Fruit fly (Drosophila melanogaster) whole organism, embryonic: ENCODE results near the gene Nmdar2.
A peak's percentile ranks its signal among the peaks of the same experiment; 100 is the strongest.

ENCODE experiments used
- Atf-2 ChIP-seq: fragments of 200-800 bp; sonication (Bioruptor generic); optimal IDR thresholded peaks from 2 replicates; lab custom pipeline; 2016; ENCODE audit warnings: missing biosample characterization, missing genetic modification characterization
- Atf3 ChIP-seq: fragments of 200-800 bp; sonication (Bioruptor generic); optimal IDR thresholded peaks from 3 replicates; lab custom pipeline; 2016; ENCODE audit warnings: missing biosample characterization, missing genetic modification characterization
- B-H1 ChIP-seq: fragments of 200-800 bp; sonication (Bioruptor generic); IDR thresholded peaks from 3 replicates; pipeline ENCODE4 v1.3.6; 2022; ENCODE audit warnings: missing biosample characterization, missing genetic modification characterization
- Bdp1 ChIP-seq: fragments of 200-800 bp; sonication (Bioruptor generic); optimal IDR thresholded peaks from 3 replicates; lab custom pipeline; 2016; ENCODE audit warnings: missing biosample characterization, missing genetic modification characterization
- C15 ChIP-seq: fragments of 200-800 bp; sonication (Bioruptor generic); IDR thresholded peaks from 3 replicates; pipeline ENCODE4 v1.3.6; 2022; ENCODE audit warnings: missing biosample characterization, missing genetic modification characterization
- CG11247 ChIP-seq: fragments of 200-800 bp; sonication (Bioruptor generic); IDR thresholded peaks from 2 replicates; pipeline ENCODE4 v1.3.6; 2022; ENCODE audit warnings: missing biosample characterization, missing genetic modification characterization
- CG11723 ChIP-seq: fragments of 200-800 bp; sonication (Bioruptor generic); optimal IDR thresholded peaks from 2 replicates; lab custom pipeline; 2017; ENCODE audit warnings: missing biosample characterization, mild to moderate bottlenecking, missing genetic modification characterization
- CG12659 ChIP-seq: fragments of 200-800 bp; sonication (Bioruptor generic); optimal IDR thresholded peaks from 3 replicates; lab custom pipeline; 2017; ENCODE audit warnings: mild to moderate bottlenecking, missing biosample characterization, missing genetic modification reagents, missing genetic modification characterization
- CG14441 ChIP-seq: fragments of 200-800 bp; sonication (Bioruptor generic); IDR thresholded peaks from 2 replicates; pipeline ENCODE4 v1.3.6; 2022; ENCODE audit warnings: missing biosample characterization, missing genetic modification characterization
- CG17385 ChIP-seq: fragments of 200-800 bp; sonication (Bioruptor generic); optimal IDR thresholded peaks from 3 replicates; lab custom pipeline; 2018; ENCODE audit warnings: missing biosample characterization, mild to moderate bottlenecking, missing genetic modification characterization
- CG2129 ChIP-seq: fragments of 200-800 bp; sonication (Bioruptor generic); IDR thresholded peaks from 2 replicates; pipeline ENCODE4 v1.3.6; 2022; ENCODE audit warnings: missing biosample characterization, missing genetic modification characterization; ENCODE audit not compliant: partially characterized antibody
- CG2875 ChIP-seq: fragments of 200-800 bp; sonication (Bioruptor generic); optimal IDR thresholded peaks from 2 replicates; lab custom pipeline; 2017; ENCODE audit warnings: missing biosample characterization, mild to moderate bottlenecking, missing genetic modification characterization, missing genetic modification reagents
- CG31388 ChIP-seq: fragments of 200-800 bp; sonication (Bioruptor generic); optimal IDR thresholded peaks from 2 replicates; lab custom pipeline; 2016; ENCODE audit warnings: missing biosample characterization, missing genetic modification characterization
- CG31441 ChIP-seq: fragments of 200-800 bp; sonication (Bioruptor generic); IDR thresholded peaks from 2 replicates; pipeline ENCODE4 v1.3.6; 2022; ENCODE audit warnings: missing biosample characterization, missing genetic modification characterization
- CG3163 ChIP-seq: fragments of 200-800 bp; sonication (Bioruptor generic); optimal IDR thresholded peaks from 3 replicates; lab custom pipeline; 2016; ENCODE audit warnings: missing biosample characterization, missing genetic modification characterization
- CG42726 ChIP-seq: fragments of 200-800 bp; sonication (Bioruptor generic); IDR thresholded peaks from 2 replicates; pipeline ENCODE4 v1.3.6; 2022; ENCODE audit warnings: missing biosample characterization, missing genetic modification characterization; ENCODE audit not compliant: partially characterized antibody
- CG4404 ChIP-seq: fragments of 200-800 bp; sonication (Bioruptor generic); IDR thresholded peaks from 2 replicates; pipeline ENCODE4 v1.3.6; 2022; ENCODE audit warnings: missing biosample characterization, missing genetic modification characterization
- CG4820 ChIP-seq: fragments of 200-800 bp; sonication (Bioruptor generic); optimal IDR thresholded peaks from 3 replicates; lab custom pipeline; 2016; ENCODE audit warnings: missing biosample characterization, missing genetic modification characterization
- CG5953 ChIP-seq: fragments of 200-800 bp; sonication (Bioruptor generic); IDR thresholded peaks from 2 replicates; pipeline ENCODE4 v1.3.6; 2022; ENCODE audit warnings: missing biosample characterization, missing genetic modification characterization
- CG9727 ChIP-seq: fragments of 200-800 bp; sonication (Bioruptor generic); optimal IDR thresholded peaks from 3 replicates; lab custom pipeline; 2017; ENCODE audit warnings: missing biosample characterization, mild to moderate bottlenecking, missing genetic modification characterization
- Gug ChIP-seq: fragments of 200-800 bp; sonication (Bioruptor generic); IDR thresholded peaks from 4 replicates; pipeline ENCODE4 v1.3.6; 2022; ENCODE audit warnings: missing biosample characterization, missing genetic modification characterization
- HLH54F ChIP-seq: fragments of 200-800 bp; sonication (Bioruptor generic); optimal IDR thresholded peaks from 3 replicates; lab custom pipeline; 2016; ENCODE audit warnings: missing biosample characterization, missing genetic modification characterization
- MESR4 ChIP-seq: fragments of 200-800 bp; sonication (Bioruptor generic); optimal IDR thresholded peaks from 2 replicates; lab custom pipeline; 2018; ENCODE audit warnings: missing biosample characterization, mild to moderate bottlenecking, missing genetic modification characterization, moderate library complexity
- Mad ChIP-seq: fragments of 200-800 bp; sonication (Bioruptor generic); optimal IDR thresholded peaks from 2 replicates; lab custom pipeline; 2016; ENCODE audit warnings: missing biosample characterization, missing genetic modification characterization
- Mes4 ChIP-seq: fragments of 200-800 bp; sonication (Bioruptor generic); optimal IDR thresholded peaks from 2 replicates; lab custom pipeline; 2016; ENCODE audit warnings: missing biosample characterization, missing genetic modification characterization
- NFAT ChIP-seq: fragments of 200-800 bp; sonication (Bioruptor generic); IDR thresholded peaks from 2 replicates; pipeline ENCODE4 v1.3.6; 2022; ENCODE audit warnings: missing biosample characterization, missing genetic modification characterization
- Opbp ChIP-seq: fragments of 200-800 bp; sonication (Bioruptor generic); IDR thresholded peaks from 3 replicates; pipeline ENCODE4 v1.3.6; 2022; ENCODE audit warnings: missing biosample characterization, missing genetic modification characterization; ENCODE audit not compliant: partially characterized antibody
- Optix ChIP-seq: fragments of 200-800 bp; sonication (Bioruptor generic); IDR thresholded peaks from 3 replicates; pipeline ENCODE4 v1.3.6; 2022; ENCODE audit warnings: missing biosample characterization, missing genetic modification characterization
- Spps ChIP-seq: fragments of 200-800 bp; sonication (Bioruptor generic); optimal IDR thresholded peaks from 2 replicates; lab custom pipeline; 2018; ENCODE audit warnings: missing biosample characterization, mild to moderate bottlenecking, missing genetic modification characterization
- Trl ChIP-seq, 3 experiments: fragments of >200 bp in 2 of 3; fragments of 200-800 bp in 1 of 3; sonication (Bioruptor generic) in 1 of 3; optimal IDR thresholded peaks; 2 replicates in 1 of 3; 3 replicates in 2 of 3; lab custom pipeline; 2016 to 2017; ENCODE audit warnings: missing biosample characterization in 1 of 3, missing genetic modification characterization in 1 of 3
- Xrp1 ChIP-seq: fragments of 200-800 bp; sonication (Bioruptor generic); IDR thresholded peaks from 2 replicates; pipeline ENCODE4 v1.3.6; 2022; ENCODE audit warnings: missing biosample characterization, missing genetic modification characterization
- ash1 ChIP-seq: fragments of 200-800 bp; sonication (Bioruptor generic); optimal IDR thresholded peaks from 2 replicates; lab custom pipeline; 2018; ENCODE audit warnings: missing biosample characterization, mild to moderate bottlenecking, missing genetic modification characterization
- az2 ChIP-seq: fragments of 200-800 bp; sonication (Bioruptor generic); optimal IDR thresholded peaks from 3 replicates; lab custom pipeline; 2016; ENCODE audit warnings: missing biosample characterization, missing genetic modification characterization
- bowl ChIP-seq: fragments of 200-800 bp; sonication (Bioruptor generic); IDR thresholded peaks from 2 replicates; pipeline ENCODE4 v1.3.6; 2022; ENCODE audit warnings: missing biosample characterization, missing genetic modification characterization
- chinmo ChIP-seq: fragments of 200-800 bp; sonication (Bioruptor generic); IDR thresholded peaks from 4 replicates; pipeline ENCODE4 v1.3.6; 2022; ENCODE audit warnings: missing biosample characterization, missing genetic modification characterization; ENCODE audit not compliant: partially characterized antibody
- corto ChIP-seq: fragments of 200-800 bp; sonication (Bioruptor generic); optimal IDR thresholded peaks from 2 replicates; lab custom pipeline; 2016; ENCODE audit warnings: missing biosample characterization, mild to moderate bottlenecking, missing genetic modification characterization, moderate library complexity
- croc ChIP-seq: fragments of 200-800 bp; sonication (Bioruptor generic); conservative IDR thresholded peaks from 3 replicates; pipeline ENCODE4 v1.3.6; 2022; ENCODE audit warnings: missing biosample characterization, missing genetic modification characterization
- danr ChIP-seq: fragments of 200-800 bp; sonication (Bioruptor generic); IDR thresholded peaks from 2 replicates; pipeline ENCODE4 v1.3.6; 2022; ENCODE audit warnings: missing biosample characterization, missing genetic modification characterization
- fu2 ChIP-seq: fragments of 200-800 bp; sonication (Bioruptor generic); optimal IDR thresholded peaks from 2 replicates; lab custom pipeline; 2016; ENCODE audit warnings: missing biosample characterization, missing genetic modification characterization
- gem ChIP-seq: fragments of 200-800 bp; sonication (Bioruptor generic); optimal IDR thresholded peaks from 2 replicates; lab custom pipeline; 2019; ENCODE audit warnings: missing biosample characterization, mild to moderate bottlenecking, missing genetic modification characterization, moderate library complexity
- ken ChIP-seq: fragments of 200-800 bp; sonication (Bioruptor generic); IDR thresholded peaks from 3 replicates; pipeline ENCODE4 v1.3.6; 2022; ENCODE audit warnings: missing biosample characterization, missing genetic modification characterization
- klu ChIP-seq: fragments of 200-800 bp; sonication (Bioruptor generic); IDR thresholded peaks from 2 replicates; pipeline ENCODE4 v1.3.6; 2022; ENCODE audit warnings: missing biosample characterization, missing genetic modification characterization
- pros ChIP-seq: fragments of 200-800 bp; sonication (Bioruptor generic); optimal IDR thresholded peaks from 3 replicates; lab custom pipeline; 2019; ENCODE audit warnings: missing biosample characterization, mild to moderate bottlenecking, missing genetic modification characterization, moderate library complexity
- repo ChIP-seq: fragments of 200-800 bp; sonication (Bioruptor generic); optimal IDR thresholded peaks from 2 replicates; lab custom pipeline; 2016; ENCODE audit warnings: missing biosample characterization, missing genetic modification characterization
- sc ChIP-seq, 3 experiments: fragments of >200 bp in 2 of 3; fragments of 200-800 bp in 1 of 3; sonication (Bioruptor generic) in 1 of 3; optimal IDR thresholded peaks; 2 replicates in 2 of 3; 3 replicates in 1 of 3; lab custom pipeline; 2017; ENCODE audit warnings: mild to moderate bottlenecking in 1 of 3, missing biosample characterization in 1 of 3, missing genetic modification characterization in 1 of 3, missing genetic modification reagents in 1 of 3
- sim ChIP-seq: fragments of 200-800 bp; sonication (Bioruptor generic); IDR thresholded peaks from 2 replicates; pipeline ENCODE4 v1.3.6; 2022; ENCODE audit warnings: missing biosample characterization, missing genetic modification characterization
- sisA ChIP-seq: fragments of 200-800 bp; sonication (Bioruptor generic); IDR thresholded peaks from 2 replicates; pipeline ENCODE4 v1.3.6; 2022; ENCODE audit warnings: missing biosample characterization, missing genetic modification characterization
- sna ChIP-seq: fragments of 200-800 bp; sonication (Bioruptor generic); IDR thresholded peaks from 2 replicates; pipeline ENCODE4 v1.3.6; 2022; ENCODE audit warnings: missing biosample characterization, missing genetic modification characterization; ENCODE audit not compliant: partially characterized antibody
- tap ChIP-seq: fragments of 200-800 bp; optimal IDR thresholded peaks from 3 replicates; lab custom pipeline; 2019; ENCODE audit warnings: missing biosample characterization, mild to moderate bottlenecking, missing genetic modification characterization, moderate library complexity
- tup ChIP-seq: fragments of 200-800 bp; sonication (Bioruptor generic); optimal IDR thresholded peaks from 2 replicates; lab custom pipeline; 2016; ENCODE audit warnings: missing biosample characterization, mild to moderate bottlenecking, missing genetic modification characterization, moderate library complexity
- wdn ChIP-seq: fragments of 200-800 bp; sonication (Bioruptor generic); IDR thresholded peaks from 2 replicates; pipeline ENCODE4 v1.3.6; 2022; ENCODE audit warnings: missing biosample characterization, missing genetic modification characterization

The Nmdar2 gene

DNA sequence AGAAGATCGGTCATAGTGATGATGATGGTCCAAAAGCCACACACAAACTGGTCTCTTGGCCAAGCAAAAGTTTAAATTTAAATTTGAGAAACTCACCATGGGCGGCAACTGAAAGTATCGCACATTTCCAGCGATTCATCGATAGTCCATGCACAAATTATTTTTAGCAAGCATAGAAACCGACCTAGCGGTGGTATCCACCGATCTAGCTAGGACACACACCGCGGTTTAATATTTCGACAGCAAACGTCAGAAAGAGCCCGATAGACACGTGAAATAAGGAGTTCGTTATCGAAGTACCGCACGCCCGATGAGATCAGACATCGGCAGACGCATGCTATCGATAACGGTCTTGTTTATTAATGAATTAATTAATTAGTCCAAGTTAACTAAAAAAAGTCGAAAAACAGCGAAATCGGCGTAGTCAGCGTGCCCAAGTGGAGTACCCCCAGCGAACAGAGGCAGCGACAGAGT, 5.2 kb upstream of the Nmdar2 start, which contains the start of gene CG14795 (continued):
- TF ChIP-seq HLH54F (GFP tag; lab: Kevin White, UChicago) (peak; percentile 36), Xrp1 (GFP tag; lab: Robert Waterston, UW) (peak; percentile 41; the same call in 1 of the 2 replicates), B-H1 (no peak), Trl (optimal IDR thresholded peaks at IDR 0.05; lab: Kevin White, UChicago) (no peak), Trl (GFP tag; optimal IDR thresholded peaks at IDR 0.05; lab: Kevin White, UChicago) (no peak), Spps (no peak), sim (GFP tag; lab: Robert Waterston, UW) (no peak), gem (tag; lab: Kevin White, UChicago) (no peak), NFAT (GFP tag; lab: Robert Waterston, UW) (no peak), CG11723 (GFP tag; lab: Kevin White, UChicago) (no peak), Mad (peak; percentile 32), chinmo (peak; percentile 88), CG14441 (GFP tag; lab: Robert Waterston, UW) (no peak), Bdp1 (GFP tag; lab: Kevin White, UChicago) (peak; percentile 18), klu (no peak), Gug (GFP tag; lab: Robert Waterston, UW) (peak; percentile 12; the same call in 1 of the 4 replicates), az2 (no peak), tup (GFP tag; lab: Kevin White, UChicago) (no peak), Mes4 (GFP tag; lab: Kevin White, UChicago) (no peak), MESR4 (peak; percentile 91), CG42726 (GFP tag; lab: Robert Waterston, UW) (peak; percentile 92), wdn (GFP tag; lab: Robert Waterston, UW) (no peak), CG4820 (GFP tag; lab: Kevin White, UChicago) (no peak), croc (no peak), sisA (no peak), ash1 (GFP tag; lab: Kevin White, UChicago) (no peak), fu2 (GFP tag; lab: Kevin White, UChicago) (peak; percentile 7), CG31441 (GFP tag; lab: Robert Waterston, UW) (no peak), CG17385 (GFP tag; lab: Kevin White, UChicago) (no peak), bowl (GFP tag; lab: Robert Waterston, UW) (no peak), CG9727 (GFP tag; lab: Kevin White, UChicago) (peak; percentile 25), CG4404 (GFP tag; lab: Robert Waterston, UW) (no peak), sna (GFP tag; lab: Robert Waterston, UW) (peak; percentile 89), Optix (GFP tag; lab: Robert Waterston, UW) (no peak), Atf-2 (GFP tag; lab: Kevin White, UChicago) (no peak), repo (GFP tag; lab: Kevin White, UChicago) (peak; percentile 46), CG12659 (GFP tag; lab: Kevin White, UChicago) (peak; percentile 81), CG11247 (GFP tag; lab: Robert Waterston, UW) (no peak), CG2875 (no peak), CG31388 (GFP tag; lab: Kevin White, UChicago) (no peak), CG3163 (GFP tag; lab: Kevin White, UChicago) (peak; percentile 13), tap (tag; lab: Kevin White, UChicago) (no peak), Atf3 (GFP tag; lab: Kevin White, UChicago) (peak; percentile 8), C15 (no peak), sc (optimal IDR thresholded peaks at IDR 0.05; lab: Kevin White, UChicago) (no peak), sc (GFP tag; optimal IDR thresholded peaks at IDR 0.05; lab: Kevin White, UChicago) (no peak), danr (GFP tag; lab: Robert Waterston, UW) (no peak), CG5953 (GFP tag; lab: Robert Waterston, UW) (no peak), ken (GFP tag; lab: Robert Waterston, UW) (peak; percentile 59; the same call in 1 of the 3 replicates), corto (no peak), CG2129 (GFP tag; lab: Robert Waterston, UW) (peak; percentile 76), Opbp (GFP tag; lab: Robert Waterston, UW) (peak; percentile 94), pros (GFP tag; lab: Kevin White, UChicago) (no peak)
